Worm (Caenorhabditis elegans): Measurements from ENCODE around the gene prdx-3.

Gene prdx-3

DNA sequence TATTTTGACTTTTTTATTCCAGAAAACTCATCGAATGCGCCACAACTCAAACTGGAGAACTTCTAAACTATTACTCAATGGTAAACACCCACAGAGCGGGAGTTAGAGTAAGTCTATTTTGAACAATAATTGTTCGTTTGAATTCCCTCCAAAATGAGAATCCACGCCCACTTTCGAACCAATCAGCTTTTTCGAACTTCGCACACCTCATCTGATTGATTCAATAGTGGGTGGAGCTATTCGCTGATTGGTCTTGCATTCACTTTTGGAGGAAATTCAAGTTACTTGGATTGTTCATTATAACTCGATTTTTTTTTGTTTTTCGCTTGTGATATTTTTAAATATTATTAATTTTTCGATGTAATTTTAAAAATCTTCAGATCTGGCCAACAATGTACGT lies 11.4 kb upstream of the prdx-3 start:
- TF ChIP-seq ceh-43 (GFP tag; optimal IDR thresholded peaks at IDR 0.05) (no peak), mls-2 (tag; optimal IDR thresholded peaks at IDR 0.05) (no peak), nhr-237 (tag; optimal IDR thresholded peaks at IDR 0.05) (no peak), blmp-1 (tag; optimal IDR thresholded peaks at IDR 0.05) (no peak), unc-120 (tag; optimal IDR thresholded peaks at IDR 0.05; ENCODE audit: poor library complexity, severe bottlenecking) (no peak), flh-1 (GFP tag; optimal IDR thresholded peaks at IDR 0.05) (no peak), nhr-12 (tag; optimal IDR thresholded peaks at IDR 0.05) (no peak), mab-5 (tag; optimal IDR thresholded peaks at IDR 0.05) (no peak), pha-4 (tag; optimal IDR thresholded peaks at IDR 0.05) (no peak), sem-2 (GFP tag; optimal IDR thresholded peaks at IDR 0.05) (no peak), lsy-2 (tag; optimal IDR thresholded peaks at IDR 0.05) (no peak), lin-32 (GFP tag; optimal IDR thresholded peaks at IDR 0.05) (no peak), lin-13 (tag; optimal IDR thresholded peaks at IDR 0.05) (no peak), nhr-28 (tag; optimal IDR thresholded peaks at IDR 0.05) (no peak), M03D4.4 (tag; optimal IDR thresholded peaks at IDR 0.05) (no peak), unc-39 (tag; optimal IDR thresholded peaks at IDR 0.05) (no peak), elt-3 (tag; optimal IDR thresholded peaks at IDR 0.05) (no peak), ceh-83 (GFP tag; optimal IDR thresholded peaks at IDR 0.05) (no peak), bed-3 (GFP tag; optimal IDR thresholded peaks at IDR 0.05) (no peak), ham-2 (GFP tag; optimal IDR thresholded peaks at IDR 0.05) (no peak)

DNA sequence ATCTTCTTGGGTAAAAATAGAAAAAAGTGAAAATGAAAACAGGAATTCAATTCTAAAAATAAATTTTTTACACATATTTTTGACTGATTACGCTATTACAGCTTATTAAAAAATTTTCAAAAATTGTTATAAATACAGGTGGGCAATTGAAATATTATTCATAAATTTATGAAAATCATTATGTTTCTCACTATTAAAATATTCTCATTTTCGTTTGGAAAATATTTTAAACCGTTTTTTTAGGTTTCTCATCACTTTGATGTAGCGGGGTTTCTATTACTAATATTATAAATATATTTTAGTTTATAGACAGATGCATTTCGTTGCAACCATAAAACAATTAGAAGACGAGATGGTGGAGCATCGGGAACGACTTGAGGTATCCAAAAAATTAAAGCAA lies 10.1 kb upstream of the prdx-3 start, which contains the start of gene R07E5.5:
TSS of gene R07E5.5 (plus strand) at position 301 of the 400 bp plus-strand sequence.
- no peak for TF ChIP-seq mls-2 (tag; optimal IDR thresholded peaks at IDR 0.05)
- TF ChIP-seq mep-1 (tag; optimal IDR thresholded peaks at IDR 0.05) = no peak
- no peak for TF ChIP-seq nhr-12 (tag; optimal IDR thresholded peaks at IDR 0.05)
- no peak for TF ChIP-seq nhr-76 (tag; optimal IDR thresholded peaks at IDR 0.05)
- TF ChIP-seq unc-39 (tag; optimal IDR thresholded peaks at IDR 0.05) = no peak
- TF ChIP-seq unc-120 (tag; optimal IDR thresholded peaks at IDR 0.05; ENCODE audit: poor library complexity, severe bottlenecking) = no peak
- TF ChIP-seq nhr-2 (tag; optimal IDR thresholded peaks at IDR 0.05) = no peak
- no peak for TF ChIP-seq pha-4 (tag; optimal IDR thresholded peaks at IDR 0.05)
- no peak for TF ChIP-seq mab-5 (tag; optimal IDR thresholded peaks at IDR 0.05)

ce11 chrIII:4398463-4398862 lies 8.8 kb upstream of the prdx-3 start, which contains the start of gene R07E5.6:
TSS of gene R07E5.6 (plus strand) at chrIII:4398763.
- no peak for TF ChIP-seq hlh-1 (tag; optimal IDR thresholded peaks at IDR 0.05)
- no peak for TF ChIP-seq snpc-4 (tag; optimal IDR thresholded peaks at IDR 0.05)
- no peak for TF ChIP-seq nhr-28 (tag; optimal IDR thresholded peaks at IDR 0.05)
- TF ChIP-seq mep-1 (tag; optimal IDR thresholded peaks at IDR 0.05) = no peak
- TF ChIP-seq sem-2 (GFP tag; optimal IDR thresholded peaks at IDR 0.05) = no peak
- no peak for TF ChIP-seq ham-2 (GFP tag; optimal IDR thresholded peaks at IDR 0.05)
- TF ChIP-seq nhr-237 (tag; optimal IDR thresholded peaks at IDR 0.05) = no peak
- TF ChIP-seq lsy-2 (tag; optimal IDR thresholded peaks at IDR 0.05) = no peak
- no peak for TF ChIP-seq nhr-76 (tag; optimal IDR thresholded peaks at IDR 0.05)
- TF ChIP-seq nhr-12 (tag; optimal IDR thresholded peaks at IDR 0.05) = no peak
- no peak for TF ChIP-seq unc-120 (tag; optimal IDR thresholded peaks at IDR 0.05; ENCODE audit: poor library complexity, severe bottlenecking)

- TF ChIP-seq blmp-1 (tag; optimal IDR thresholded peaks at IDR 0.05) (no peak), unc-120 (tag; optimal IDR thresholded peaks at IDR 0.05; ENCODE audit: poor library complexity, severe bottlenecking) (no peak), mab-5 (tag; optimal IDR thresholded peaks at IDR 0.05) (no peak), zip-8 (tag; optimal IDR thresholded peaks at IDR 0.05) (no peak), nhr-12 (tag; optimal IDR thresholded peaks at IDR 0.05) (no peak)
Observed at ce11 chrIII:4401142-4401541, 6.1 kb upstream of the prdx-3 start, which contains the start of gene R07E5.15. TSS of gene R07E5.15 (plus strand) at chrIII:4401442.

DNA sequence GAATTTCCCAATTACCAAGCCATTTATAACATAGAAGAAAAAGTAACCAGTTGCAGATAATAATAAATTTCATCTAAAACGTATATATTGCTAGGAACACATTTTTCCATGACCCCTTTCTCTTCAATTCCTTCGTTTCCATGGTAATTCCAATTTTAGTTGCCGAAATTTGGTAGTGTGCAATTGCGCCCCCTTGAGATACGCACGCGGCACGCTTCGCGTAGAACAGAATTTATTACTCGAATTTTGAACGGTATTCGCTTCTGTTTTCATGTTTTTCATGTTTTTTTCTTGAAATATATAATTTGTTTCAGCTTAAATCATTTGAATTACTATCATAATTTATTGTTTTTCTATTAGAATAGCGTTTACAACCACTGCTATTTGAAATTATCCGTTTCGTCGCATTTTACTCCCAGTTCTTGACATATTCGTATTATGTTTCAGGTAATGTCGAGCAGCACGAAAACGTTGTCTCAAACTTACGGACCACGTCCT lies 2.9 kb upstream of the prdx-3 start, which contains the start of the genes R07E5.17 and snfc-5:
TSS of gene R07E5.17 (minus strand) at position 98 of the 498 bp plus-strand sequence.
TSS of gene snfc-5 (plus strand) at position 448 of the 498 bp plus-strand sequence.
- peak; percentile 19 for TF ChIP-seq ceh-39 (tag; optimal IDR thresholded peaks at IDR 0.05)
- TF ChIP-seq sptf-1 (tag; optimal IDR thresholded peaks at IDR 0.05) = peak; percentile 5
- TF ChIP-seq ceh-83 (GFP tag; optimal IDR thresholded peaks at IDR 0.05) = no peak
- no peak for TF ChIP-seq unc-39 (tag; optimal IDR thresholded peaks at IDR 0.05)
- peak; percentile 69 for TF ChIP-seq lsy-2 (tag; optimal IDR thresholded peaks at IDR 0.05)
- TF ChIP-seq hlh-1 (tag; optimal IDR thresholded peaks at IDR 0.05) = peak; percentile 28
- no peak for TF ChIP-seq elt-3 (tag; optimal IDR thresholded peaks at IDR 0.05)
- no peak for TF ChIP-seq mab-5 (tag; optimal IDR thresholded peaks at IDR 0.05)
- TF ChIP-seq mep-1 (tag; optimal IDR thresholded peaks at IDR 0.05) = peak; percentile 76
- no peak for TF ChIP-seq ceh-43 (GFP tag; optimal IDR thresholded peaks at IDR 0.05)
- no peak for TF ChIP-seq lin-32 (GFP tag; optimal IDR thresholded peaks at IDR 0.05)
- TF ChIP-seq drap-1 (GFP tag; optimal IDR thresholded peaks at IDR 0.05) = no peak
- no peak for TF ChIP-seq elt-1 (tag; optimal IDR thresholded peaks at IDR 0.05; ENCODE audit: borderline replicate concordance, insufficient read depth)
- peak; percentile 2 for TF ChIP-seq cnd-1 (tag; optimal IDR thresholded peaks at IDR 0.05)
- no peak for TF ChIP-seq tbx-8 (GFP tag; optimal IDR thresholded peaks at IDR 0.05)
- no peak for TF ChIP-seq nhr-12 (tag; optimal IDR thresholded peaks at IDR 0.05)
- no peak for TF ChIP-seq nhr-76 (tag; optimal IDR thresholded peaks at IDR 0.05)
- no peak for TF ChIP-seq pha-4 (tag; optimal IDR thresholded peaks at IDR 0.05)
- no peak for TF ChIP-seq nhr-237 (tag; optimal IDR thresholded peaks at IDR 0.05)
- peak; percentile 78 for TF ChIP-seq unc-120 (tag; optimal IDR thresholded peaks at IDR 0.05; ENCODE audit: poor library complexity, severe bottlenecking)
- no peak for TF ChIP-seq nhr-2 (tag; optimal IDR thresholded peaks at IDR 0.05)
- no peak for TF ChIP-seq ham-2 (GFP tag; optimal IDR thresholded peaks at IDR 0.05)
- TF ChIP-seq flh-1 (GFP tag; optimal IDR thresholded peaks at IDR 0.05) = no peak
- peak; percentile 24 for TF ChIP-seq ces-1 (GFP tag; optimal IDR thresholded peaks at IDR 0.05)
- TF ChIP-seq sem-2 (GFP tag; optimal IDR thresholded peaks at IDR 0.05) = no peak
- TF ChIP-seq lin-13 (tag; optimal IDR thresholded peaks at IDR 0.05) = peak; percentile 36
